Fruit fly (Drosophila melanogaster) whole organism, prepupa: ENCODE measurements around the gene CG8188.
A peak's percentile ranks its signal among the peaks of the same experiment; 100 is the strongest.

Experiments used
- Blimp-1 ChIP-seq: fragments of 200-800 bp; sonication (Bioruptor generic); optimal IDR thresholded peaks from 3 replicates; lab custom pipeline; 2017; ENCODE audit warnings: missing biosample characterization, missing genetic modification characterization, mild to moderate bottlenecking, moderate library complexity, missing genetic modification reagents
- CG10631 ChIP-seq: fragments of 200-800 bp; sonication (Bioruptor generic); optimal IDR thresholded peaks from 2 replicates; lab custom pipeline; 2016; ENCODE audit warnings: missing biosample characterization, missing genetic modification characterization
- CG10669 ChIP-seq: fragments of 200-800 bp; sonication (Bioruptor generic); optimal IDR thresholded peaks from 3 replicates; lab custom pipeline; 2018; ENCODE audit warnings: missing biosample characterization, mild to moderate bottlenecking, missing genetic modification characterization, moderate library complexity
- CG11294 ChIP-seq: fragments of 200-800 bp; sonication (Bioruptor generic); IDR thresholded peaks from 2 replicates; pipeline ENCODE4 v1.3.6; 2022; ENCODE audit warnings: missing biosample characterization, missing genetic modification characterization
- CG15336 ChIP-seq: fragments of 200-800 bp; sonication (Bioruptor generic); IDR thresholded peaks from 2 replicates; pipeline ENCODE4 v1.3.6; 2022; ENCODE audit warnings: missing biosample characterization, missing genetic modification characterization
- CG16779 ChIP-seq: fragments of 200-800 bp; sonication (Bioruptor generic); optimal IDR thresholded peaks from 3 replicates; lab custom pipeline; 2017; ENCODE audit warnings: missing biosample characterization, mild to moderate bottlenecking, missing genetic modification characterization
- CG3032 ChIP-seq: fragments of 200-800 bp; optimal IDR thresholded peaks from 2 replicates; lab custom pipeline; 2019; ENCODE audit warnings: missing biosample characterization, mild to moderate bottlenecking, missing genetic modification characterization, moderate library complexity
- CG31627 ChIP-seq: fragments of 200-800 bp; sonication (Bioruptor generic); optimal IDR thresholded peaks from 3 replicates; lab custom pipeline; 2016; ENCODE audit warnings: missing biosample characterization, missing genetic modification characterization
- CG32006 ChIP-seq: fragments of 200-800 bp; sonication (Bioruptor generic); optimal IDR thresholded peaks from 3 replicates; lab custom pipeline; 2017; ENCODE audit warnings: missing biosample characterization, mild to moderate bottlenecking, missing genetic modification characterization
- CG3919 ChIP-seq: fragments of 200-800 bp; sonication (Bioruptor generic); optimal IDR thresholded peaks from 3 replicates; lab custom pipeline; 2016; ENCODE audit warnings: missing biosample characterization, missing genetic modification characterization
- CG6163 ChIP-seq: fragments of 200-800 bp; sonication (Bioruptor generic); IDR thresholded peaks from 3 replicates; pipeline ENCODE4 v1.3.6; 2022; ENCODE audit warnings: missing biosample characterization, missing genetic modification characterization
- CG6792 ChIP-seq: fragments of 200-800 bp; sonication (Bioruptor generic); optimal IDR thresholded peaks from 3 replicates; lab custom pipeline; 2016; ENCODE audit warnings: missing biosample characterization, missing genetic modification characterization
- CG6808 ChIP-seq: fragments of 200-800 bp; sonication (Bioruptor generic); optimal IDR thresholded peaks from 3 replicates; lab custom pipeline; 2017; ENCODE audit warnings: missing biosample characterization, missing genetic modification characterization, mild to moderate bottlenecking, moderate library complexity, missing genetic modification reagents
- CG7368 ChIP-seq: fragments of 200-800 bp; sonication (Bioruptor generic); optimal IDR thresholded peaks from 3 replicates; lab custom pipeline; 2016; ENCODE audit warnings: missing biosample characterization, missing genetic modification characterization
- CG8319 ChIP-seq: fragments of 200-800 bp; sonication (Bioruptor generic); optimal IDR thresholded peaks from 3 replicates; lab custom pipeline; 2016; ENCODE audit warnings: missing biosample characterization, missing genetic modification characterization
- CG8632 ChIP-seq: fragments of 200-800 bp; sonication (Bioruptor generic); optimal IDR thresholded peaks from 3 replicates; lab custom pipeline; 2016; ENCODE audit warnings: missing biosample characterization, missing genetic modification characterization
- Eip75B ChIP-seq: fragments of 200-800 bp; sonication (Bioruptor generic); optimal IDR thresholded peaks from 3 replicates; lab custom pipeline; 2016; ENCODE audit warnings: missing biosample characterization, missing genetic modification characterization
- Eip78C ChIP-seq: fragments of 200-800 bp; sonication (Bioruptor generic); peaks from one replicate; lab custom pipeline; 2016; ENCODE audit warnings: missing biosample characterization, missing genetic modification characterization
- Ets21C ChIP-seq: fragments of 200-800 bp; sonication (Bioruptor generic); optimal IDR thresholded peaks from 3 replicates; lab custom pipeline; 2016; ENCODE audit warnings: missing biosample characterization, missing genetic modification characterization
- Ets96B ChIP-seq: fragments of 200-800 bp; optimal IDR thresholded peaks from 2 replicates; lab custom pipeline; 2019; ENCODE audit warnings: missing biosample characterization, mild to moderate bottlenecking, missing genetic modification characterization, moderate library complexity
- Gug ChIP-seq: fragments of 200-800 bp; sonication (Bioruptor generic); IDR thresholded peaks from 2 replicates; pipeline ENCODE4 v1.3.6; 2022; ENCODE audit warnings: missing biosample characterization, missing genetic modification characterization
- Hr38 ChIP-seq: sonication (Bioruptor generic); optimal IDR thresholded peaks from 2 replicates; lab custom pipeline; 2016; ENCODE audit warnings: missing biosample characterization, missing genetic modification characterization
- Hr39 ChIP-seq: fragments of 200-800 bp; sonication (Bioruptor generic); optimal IDR thresholded peaks from 2 replicates; lab custom pipeline; 2016; ENCODE audit warnings: missing biosample characterization, missing genetic modification characterization
- Hr4 ChIP-seq: fragments of 200-800 bp; sonication (Bioruptor generic); optimal IDR thresholded peaks from 3 replicates; lab custom pipeline; 2016; ENCODE audit warnings: missing biosample characterization, missing genetic modification characterization
- Met ChIP-seq: fragments of 200-800 bp; sonication (Bioruptor generic); optimal IDR thresholded peaks from 3 replicates; lab custom pipeline; 2016; ENCODE audit warnings: missing biosample characterization, missing genetic modification characterization
- OdsH ChIP-seq: fragments of 200-800 bp; sonication (Bioruptor generic); optimal IDR thresholded peaks from 3 replicates; lab custom pipeline; 2016; ENCODE audit warnings: missing biosample characterization, missing genetic modification characterization
- Smox ChIP-seq: fragments of 200-800 bp; sonication (Bioruptor generic); optimal IDR thresholded peaks from 3 replicates; lab custom pipeline; 2016; ENCODE audit warnings: missing biosample characterization, missing genetic modification characterization
- Sox14 ChIP-seq: fragments of 200-800 bp; sonication (Bioruptor generic); optimal IDR thresholded peaks from 3 replicates; lab custom pipeline; 2016; ENCODE audit warnings: missing biosample characterization, missing genetic modification characterization
- dac ChIP-seq: fragments of 200-800 bp; sonication (Bioruptor generic); optimal IDR thresholded peaks from 2 replicates; lab custom pipeline; 2017; ENCODE audit warnings: missing biosample characterization, mild to moderate bottlenecking, missing genetic modification characterization
- dsx ChIP-seq: fragments of 200-800 bp; optimal IDR thresholded peaks from 3 replicates; lab custom pipeline; 2019; ENCODE audit warnings: missing biosample characterization, mild to moderate bottlenecking, missing genetic modification characterization, moderate library complexity; ENCODE audit not compliant: poor library complexity, severe bottlenecking
- eg ChIP-seq: fragments of 200-800 bp; sonication (Bioruptor generic); IDR thresholded peaks from 3 replicates; pipeline ENCODE4 v1.3.6; 2022; ENCODE audit warnings: missing biosample characterization, missing genetic modification characterization
- esn ChIP-seq: fragments of 200-800 bp; sonication (Bioruptor generic); optimal IDR thresholded peaks from 2 replicates; lab custom pipeline; 2016; ENCODE audit warnings: missing biosample characterization, mild to moderate bottlenecking, missing genetic modification characterization, moderate library complexity
- fd59A ChIP-seq: fragments of 200-800 bp; sonication (Bioruptor generic); optimal IDR thresholded peaks from 2 replicates; lab custom pipeline; 2017; ENCODE audit warnings: missing biosample characterization, mild to moderate bottlenecking, missing genetic modification characterization, missing genetic modification reagents
- fkh ChIP-seq: fragments of 200-800 bp; sonication (Bioruptor generic); optimal IDR thresholded peaks from 3 replicates; lab custom pipeline; 2017; ENCODE audit warnings: missing biosample characterization, mild to moderate bottlenecking, missing genetic modification characterization, moderate library complexity
- net ChIP-seq: fragments of 200-800 bp; sonication (Bioruptor generic); optimal IDR thresholded peaks from 3 replicates; lab custom pipeline; 2016; ENCODE audit warnings: missing biosample characterization, missing genetic modification characterization
- svp ChIP-seq: fragments of 200-800 bp; sonication (Bioruptor generic); peaks from one replicate; lab custom pipeline; 2016; ENCODE audit warnings: missing biosample characterization, missing genetic modification characterization
- topi ChIP-seq: fragments of 200-800 bp; sonication (Bioruptor generic); optimal IDR thresholded peaks from 3 replicates; lab custom pipeline; 2016; ENCODE audit warnings: missing biosample characterization, missing genetic modification characterization
- vri ChIP-seq: fragments of 200-800 bp; sonication (Bioruptor generic); optimal IDR thresholded peaks from 3 replicates; lab custom pipeline; 2016; ENCODE audit warnings: missing biosample characterization, mild to moderate bottlenecking, missing genetic modification characterization

Gene CG8188

dm6 chrX:17742592-17743364 lies 40.0 kb upstream of the CG8188 start (continued):
- peak; percentile 64 for TF ChIP-seq CG6792 (GFP tag; lab: Kevin White, UChicago)
- peak; percentile 72 for TF ChIP-seq CG3032 (tag; lab: Kevin White, UChicago)
- peak; percentile 68 for TF ChIP-seq Ets96B
- peak; percentile 52 for TF ChIP-seq vri (GFP tag; lab: Kevin White, UChicago)
- peak; percentile 80 for TF ChIP-seq topi
- TF ChIP-seq esn (GFP tag; lab: Kevin White, UChicago) = peak; percentile 73
- peak; percentile 70 for TF ChIP-seq OdsH (GFP tag; lab: Kevin White, UChicago)
- peak; percentile 43 for TF ChIP-seq CG16779 (tag; lab: Kevin White, UChicago)
- TF ChIP-seq CG10631 (GFP tag; lab: Kevin White, UChicago) = peak; percentile 72
- peak; percentile 15 for TF ChIP-seq CG8632 (GFP tag; lab: Kevin White, UChicago)
- peak; percentile 69; the same call in 2 of the 3 replicates for TF ChIP-seq eg
- peak; percentile 67 for TF ChIP-seq fkh (GFP tag; lab: Kevin White, UChicago)
- peak; percentile 67 for TF ChIP-seq CG10669 (GFP tag; lab: Kevin White, UChicago)
- peak; percentile 61 for TF ChIP-seq CG8319 (GFP tag; lab: Kevin White, UChicago)
- TF ChIP-seq CG6808 (GFP tag; lab: Kevin White, UChicago) = peak; percentile 64
- TF ChIP-seq Met (GFP tag; lab: Kevin White, UChicago) = peak; percentile 77
- TF ChIP-seq CG7368 (GFP tag; lab: Kevin White, UChicago) = peak; percentile 51
- peak; percentile 79 for TF ChIP-seq CG32006
- peak; percentile 52 for TF ChIP-seq CG31627
- TF ChIP-seq CG15336 (GFP tag; lab: Robert Waterston, UW) = peak; percentile 75

dm6 chrX:17741864-17742297 lies 39.1 kb upstream of the CG8188 start:
- TF ChIP-seq Ets21C (GFP tag; lab: Kevin White, UChicago) (no peak), OdsH (GFP tag; lab: Kevin White, UChicago) (no peak), CG10669 (GFP tag; lab: Kevin White, UChicago) (no peak), fkh (GFP tag; lab: Kevin White, UChicago) (peak; percentile 54), dsx (GFP tag; lab: Kevin White, UChicago) (no peak), CG6163 (GFP tag; lab: Robert Waterston, UW) (no peak), Eip75B (GFP tag; lab: Kevin White, UChicago) (no peak)

DNA sequence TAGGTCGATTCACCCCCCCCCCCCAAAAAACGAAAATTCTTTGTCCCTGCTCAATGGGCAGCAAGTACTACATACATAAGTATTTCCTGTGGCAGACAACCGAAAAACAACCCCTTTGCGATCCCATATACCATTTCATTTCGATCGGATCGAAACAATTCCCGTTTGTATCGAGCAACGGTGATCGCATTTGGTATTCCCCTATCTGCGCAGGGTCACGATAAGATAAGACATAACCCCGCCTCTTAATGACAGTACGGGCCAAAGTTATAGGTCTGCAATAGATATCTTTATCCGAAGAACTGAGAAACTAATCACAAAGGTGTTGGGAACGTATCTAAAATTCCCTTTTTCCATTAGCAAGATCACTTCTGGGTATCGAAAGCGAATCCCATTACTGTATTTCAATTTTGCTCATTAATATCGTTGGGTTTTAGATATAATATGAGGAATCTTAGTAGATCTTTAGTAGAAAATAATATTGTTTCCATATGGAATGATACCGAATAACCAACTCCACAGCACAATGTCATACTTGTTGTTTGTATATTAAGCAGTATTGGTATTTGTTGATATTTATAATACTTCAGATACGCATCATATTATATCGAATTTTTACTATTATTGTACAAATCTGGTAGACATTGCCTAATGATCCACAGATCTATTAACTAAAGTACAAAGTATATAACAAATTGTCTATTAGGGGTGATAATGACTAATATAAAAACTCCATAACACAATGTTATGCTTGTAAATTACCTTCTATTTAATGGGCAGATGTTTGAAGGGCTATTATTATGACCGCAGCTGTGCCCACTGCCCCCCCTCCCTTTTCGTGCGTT lies 38.4 kb upstream of the CG8188 start:
- TF ChIP-seq Eip78C (GFP tag; lab: Kevin White, UChicago) = peak; percentile 55
- peak; percentile 2 for TF ChIP-seq Smox
- peak; percentile 26 for TF ChIP-seq esn (GFP tag; lab: Kevin White, UChicago)
- TF ChIP-seq dac (GFP tag; lab: Kevin White, UChicago) = no peak
- TF ChIP-seq svp (GFP tag; lab: Kevin White, UChicago) = peak; percentile 68
- no peak for TF ChIP-seq Ets21C (GFP tag; lab: Kevin White, UChicago)
- TF ChIP-seq Hr38 (GFP tag; lab: Kevin White, UChicago) = no peak

dm6 chrX:17739974-17740373 lies 37.1 kb upstream of the CG8188 start:
- TF ChIP-seq vri (GFP tag; lab: Kevin White, UChicago) (peak; percentile 0), Hr39 (GFP tag; lab: Kevin White, UChicago) (no peak)

dm6 chrX:17738989-17739388 lies 36.2 kb upstream of the CG8188 start:
- TF ChIP-seq Sox14 (GFP tag; lab: Kevin White, UChicago) (no peak), CG8319 (GFP tag; lab: Kevin White, UChicago) (no peak), CG15336 (GFP tag; lab: Robert Waterston, UW) (no peak; the same call in 1 of the 2 replicates), Hr4 (peak; percentile 8), Eip78C (GFP tag; lab: Kevin White, UChicago) (peak; percentile 36), CG10669 (GFP tag; lab: Kevin White, UChicago) (no peak), esn (GFP tag; lab: Kevin White, UChicago) (no peak), CG11294 (no peak), svp (GFP tag; lab: Kevin White, UChicago) (no peak), CG31627 (no peak), Gug (GFP tag; lab: Robert Waterston, UW) (no peak), dac (GFP tag; lab: Kevin White, UChicago) (no peak), dsx (GFP tag; lab: Kevin White, UChicago) (peak; percentile 17), CG6163 (GFP tag; lab: Robert Waterston, UW) (peak; percentile 54; the same call in 2 of the 3 replicates), CG3919 (GFP tag; lab: Kevin White, UChicago) (peak; percentile 21), Blimp-1 (GFP tag; lab: Kevin White, UChicago) (no peak), fd59A (no peak), Eip75B (GFP tag; lab: Kevin White, UChicago) (no peak), net (GFP tag; lab: Kevin White, UChicago) (no peak), CG32006 (peak; percentile 31), CG8632 (GFP tag; lab: Kevin White, UChicago) (no peak)
